Fruit fly (Drosophila melanogaster) whole organism, embryonic: ENCODE measurements around the gene kis.

Source experiments
- Abd-B ChIP-seq: fragments of 200-800 bp; sonication (Bioruptor generic); optimal IDR thresholded peaks from 2 replicates; lab custom pipeline; 2018; ENCODE audit warnings: missing biosample characterization, mild to moderate bottlenecking, missing genetic modification characterization, moderate library complexity
- Aef1 ChIP-seq: fragments of 200-800 bp; sonication (Bioruptor generic); IDR thresholded peaks from 3 replicates; pipeline ENCODE4 v1.3.6; 2022; ENCODE audit warnings: missing biosample characterization, missing genetic modification characterization
- Bdp1 ChIP-seq: fragments of 200-800 bp; sonication (Bioruptor generic); optimal IDR thresholded peaks from 3 replicates; lab custom pipeline; 2016; ENCODE audit warnings: missing biosample characterization, missing genetic modification characterization
- CG10959 ChIP-seq: fragments of 200-800 bp; sonication (Bioruptor generic); IDR thresholded peaks from 2 replicates; pipeline ENCODE4 v1.3.6; 2022; ENCODE audit warnings: missing biosample characterization, missing genetic modification characterization
- CG11504 ChIP-seq: fragments of 200-800 bp; sonication (Bioruptor generic); optimal IDR thresholded peaks from 3 replicates; lab custom pipeline; 2019; ENCODE audit warnings: missing biosample characterization, mild to moderate bottlenecking, missing genetic modification characterization, moderate library complexity
- CG12155 ChIP-seq: fragments of 200-800 bp; sonication (Bioruptor generic); optimal IDR thresholded peaks from 3 replicates; lab custom pipeline; 2016; ENCODE audit warnings: missing biosample characterization, missing genetic modification characterization
- CG12391 ChIP-seq: fragments of 200-800 bp; sonication (Bioruptor generic); optimal IDR thresholded peaks from 3 replicates; lab custom pipeline; 2018; ENCODE audit warnings: missing biosample characterization, mild to moderate bottlenecking, missing genetic modification characterization, moderate library complexity
- CG13894 ChIP-seq: fragments of 200-800 bp; sonication (Bioruptor generic); optimal IDR thresholded peaks from 3 replicates; lab custom pipeline; 2018; ENCODE audit warnings: missing biosample characterization, mild to moderate bottlenecking, missing genetic modification characterization, moderate library complexity
- CG14441 ChIP-seq: fragments of 200-800 bp; sonication (Bioruptor generic); IDR thresholded peaks from 2 replicates; pipeline ENCODE4 v1.3.6; 2022; ENCODE audit warnings: missing biosample characterization, missing genetic modification characterization
- CG14667 ChIP-seq: fragments of 200-800 bp; sonication (Bioruptor generic); IDR thresholded peaks from 2 replicates; pipeline ENCODE4 v1.3.6; 2022; ENCODE audit warnings: missing biosample characterization, missing genetic modification characterization
- CG15601 ChIP-seq: fragments of 200-800 bp; sonication (Bioruptor generic); optimal IDR thresholded peaks from 3 replicates; lab custom pipeline; 2019; ENCODE audit warnings: missing biosample characterization, mild to moderate bottlenecking, missing genetic modification characterization, moderate library complexity
- CG1647 ChIP-seq: fragments of 200-800 bp; sonication (Bioruptor generic); optimal IDR thresholded peaks from 3 replicates; lab custom pipeline; 2016; ENCODE audit warnings: missing biosample characterization, missing genetic modification characterization
- CG30020 ChIP-seq: fragments of 200-800 bp; optimal IDR thresholded peaks from 2 replicates; lab custom pipeline; 2019; ENCODE audit warnings: missing biosample characterization, mild to moderate bottlenecking, missing genetic modification characterization, moderate library complexity
- CG32772 ChIP-seq: fragments of 200-800 bp; sonication (Bioruptor generic); IDR thresholded peaks from 2 replicates; pipeline ENCODE4 v1.3.6; 2022; ENCODE audit warnings: missing biosample characterization, missing genetic modification characterization
- CG3407 ChIP-seq: fragments of 200-800 bp; sonication (Bioruptor generic); optimal IDR thresholded peaks from 2 replicates; lab custom pipeline; 2018; ENCODE audit warnings: missing biosample characterization, mild to moderate bottlenecking, missing genetic modification characterization
- CG6654 ChIP-seq: fragments of 200-800 bp; sonication (Bioruptor generic); optimal IDR thresholded peaks from 2 replicates; lab custom pipeline; 2017; ENCODE audit warnings: missing biosample characterization, mild to moderate bottlenecking, missing genetic modification characterization
- CG6689 ChIP-seq: fragments of 200-800 bp; sonication (Bioruptor generic); IDR thresholded peaks from 2 replicates; pipeline ENCODE4 v1.3.6; 2022; ENCODE audit warnings: missing biosample characterization, missing genetic modification characterization
- CG7556 ChIP-seq: fragments of 200-800 bp; sonication (Bioruptor generic); optimal IDR thresholded peaks from 2 replicates; lab custom pipeline; 2017; ENCODE audit warnings: missing biosample characterization, mild to moderate bottlenecking, missing genetic modification characterization
- CG7987 ChIP-seq: fragments of 200-800 bp; sonication (Bioruptor generic); optimal IDR thresholded peaks from 2 replicates; lab custom pipeline; 2018; ENCODE audit warnings: missing biosample characterization, mild to moderate bottlenecking, missing genetic modification characterization, moderate library complexity
- CG8388 ChIP-seq: fragments of 200-800 bp; sonication (Bioruptor generic); optimal IDR thresholded peaks from 2 replicates; lab custom pipeline; 2019; ENCODE audit warnings: missing biosample characterization, mild to moderate bottlenecking, missing genetic modification characterization, moderate library complexity
- CG9932 ChIP-seq: fragments of 200-800 bp; sonication (Bioruptor generic); IDR thresholded peaks from 2 replicates; pipeline ENCODE4 v1.3.6; 2022; ENCODE audit warnings: missing biosample characterization, missing genetic modification characterization
- D19A ChIP-seq: fragments of 200-800 bp; optimal IDR thresholded peaks from 3 replicates; lab custom pipeline; 2019; ENCODE audit warnings: missing biosample characterization, mild to moderate bottlenecking, missing genetic modification characterization, moderate library complexity
- Doc2 ChIP-seq: fragments of 200-800 bp; sonication (Bioruptor generic); IDR thresholded peaks from 2 replicates; pipeline ENCODE4 v1.3.6; 2022; ENCODE audit warnings: missing biosample characterization, missing genetic modification characterization
- Doc3 ChIP-seq: fragments of 200-800 bp; sonication (Bioruptor generic); IDR thresholded peaks from 3 replicates; pipeline ENCODE4 v1.3.6; 2022; ENCODE audit warnings: missing biosample characterization, missing genetic modification characterization; ENCODE audit not compliant: partially characterized antibody
- Dp ChIP-seq: fragments of 200-800 bp; sonication (Bioruptor generic); optimal IDR thresholded peaks from 2 replicates; lab custom pipeline; 2018; ENCODE audit warnings: missing biosample characterization, mild to moderate bottlenecking, missing genetic modification characterization, moderate library complexity
- Fer2 ChIP-seq: fragments of 200-800 bp; sonication (Bioruptor generic); optimal IDR thresholded peaks from 2 replicates; lab custom pipeline; 2018; ENCODE audit warnings: missing biosample characterization, mild to moderate bottlenecking, missing genetic modification characterization, moderate library complexity
- Gug ChIP-seq: fragments of 200-800 bp; sonication (Bioruptor generic); IDR thresholded peaks from 4 replicates; pipeline ENCODE4 v1.3.6; 2022; ENCODE audit warnings: missing biosample characterization, missing genetic modification characterization
- Max ChIP-seq: fragments of 200-800 bp; sonication (Bioruptor generic); optimal IDR thresholded peaks from 2 replicates; lab custom pipeline; 2016; ENCODE audit warnings: missing biosample characterization, mild to moderate bottlenecking, missing genetic modification characterization
- NC2β ChIP-seq: fragments of 200-800 bp; sonication (Bioruptor generic); optimal IDR thresholded peaks from 2 replicates; lab custom pipeline; 2016; ENCODE audit warnings: missing biosample characterization, missing genetic modification characterization
- NfI ChIP-seq: fragments of 200-800 bp; sonication (Bioruptor generic); optimal IDR thresholded peaks from 3 replicates; lab custom pipeline; 2018; ENCODE audit warnings: missing biosample characterization, mild to moderate bottlenecking, missing genetic modification characterization, moderate library complexity
- Ptx1 ChIP-seq: fragments of 200-800 bp; sonication (Bioruptor generic); IDR thresholded peaks from 2 replicates; pipeline ENCODE4 v1.3.6; 2022; ENCODE audit warnings: missing biosample characterization, missing genetic modification characterization
- ab ChIP-seq: fragments of 200-800 bp; sonication (Bioruptor generic); optimal IDR thresholded peaks from 2 replicates; lab custom pipeline; 2016; ENCODE audit warnings: missing biosample characterization, missing genetic modification characterization
- ara ChIP-seq: fragments of 200-800 bp; sonication (Bioruptor generic); IDR thresholded peaks from 2 replicates; pipeline ENCODE4 v1.3.6; 2022; ENCODE audit warnings: missing biosample characterization, missing genetic modification characterization
- cad ChIP-seq: fragments of >200 bp; optimal IDR thresholded peaks from 2 replicates; lab custom pipeline; 2017; ENCODE audit warnings: missing biosample characterization, missing genetic modification characterization
- dmrt11E ChIP-seq: fragments of 200-800 bp; sonication (Bioruptor generic); optimal IDR thresholded peaks from 3 replicates; lab custom pipeline; 2018; ENCODE audit warnings: missing biosample characterization, mild to moderate bottlenecking, missing genetic modification characterization, moderate library complexity
- ems ChIP-seq: fragments of 200-800 bp; sonication (Bioruptor generic); optimal IDR thresholded peaks from 3 replicates; lab custom pipeline; 2016; ENCODE audit warnings: missing biosample characterization, missing genetic modification characterization
- eyg ChIP-seq: fragments of 200-800 bp; sonication (Bioruptor generic); optimal IDR thresholded peaks from 3 replicates; lab custom pipeline; 2016; ENCODE audit warnings: missing biosample characterization, missing genetic modification characterization
- grn ChIP-seq: fragments of 200-800 bp; sonication (Bioruptor generic); optimal IDR thresholded peaks from 3 replicates; lab custom pipeline; 2017; ENCODE audit warnings: missing biosample characterization, missing genetic modification characterization
- gsb ChIP-seq: fragments of 200-800 bp; sonication (Bioruptor generic); IDR thresholded peaks from 2 replicates; pipeline ENCODE4 v1.3.6; 2022; ENCODE audit warnings: missing biosample characterization, missing genetic modification characterization
- jing ChIP-seq: fragments of 200-800 bp; sonication (Bioruptor generic); optimal IDR thresholded peaks from 2 replicates; lab custom pipeline; 2018; ENCODE audit warnings: missing biosample characterization, mild to moderate bottlenecking, missing genetic modification characterization
- kni ChIP-seq: fragments of 200-800 bp; sonication (Bioruptor generic); optimal IDR thresholded peaks from 3 replicates; lab custom pipeline; 2017; ENCODE audit warnings: mild to moderate bottlenecking, missing biosample characterization, missing genetic modification reagents, missing genetic modification characterization
- knrl ChIP-seq: fragments of 200-800 bp; sonication (Bioruptor generic); IDR thresholded peaks from 3 replicates; pipeline ENCODE4 v1.3.6; 2022; ENCODE audit warnings: missing biosample characterization, missing genetic modification characterization; ENCODE audit not compliant: partially characterized antibody
- mld ChIP-seq: fragments of 200-800 bp; sonication (Bioruptor generic); IDR thresholded peaks from 3 replicates; pipeline ENCODE4 v1.3.6; 2022; ENCODE audit warnings: missing biosample characterization, missing genetic modification characterization; ENCODE audit not compliant: partially characterized antibody
- odd ChIP-seq: fragments of 200-800 bp; sonication (Bioruptor generic); optimal IDR thresholded peaks from 2 replicates; lab custom pipeline; 2017; ENCODE audit warnings: missing biosample characterization, mild to moderate bottlenecking, missing genetic modification characterization
- pho ChIP-seq: fragments of 200-800 bp; sonication (Bioruptor generic); optimal IDR thresholded peaks from 2 replicates; lab custom pipeline; 2016; ENCODE audit warnings: missing biosample characterization, missing genetic modification characterization
- psq ChIP-seq: fragments of 200-800 bp; sonication (Bioruptor generic); optimal IDR thresholded peaks from 2 replicates; lab custom pipeline; 2017; ENCODE audit warnings: missing biosample characterization, missing genetic modification characterization
- sc ChIP-seq, 3 experiments: fragments of >200 bp in 2 of 3; fragments of 200-800 bp in 1 of 3; sonication (Bioruptor generic) in 1 of 3; optimal IDR thresholded peaks; 2 replicates in 2 of 3; 3 replicates in 1 of 3; lab custom pipeline; 2017; ENCODE audit warnings: mild to moderate bottlenecking in 1 of 3, missing biosample characterization in 1 of 3, missing genetic modification characterization in 1 of 3, missing genetic modification reagents in 1 of 3
- slou ChIP-seq: fragments of 200-800 bp; sonication (Bioruptor generic); optimal IDR thresholded peaks from 3 replicates; lab custom pipeline; 2016; ENCODE audit warnings: missing biosample characterization, missing genetic modification characterization
- twi ChIP-seq: fragments of 200-800 bp; optimal IDR thresholded peaks from 2 replicates; lab custom pipeline; 2019; ENCODE audit warnings: missing biosample characterization, mild to moderate bottlenecking, missing genetic modification characterization, moderate library complexity
- wek ChIP-seq: fragments of 200-800 bp; sonication (Bioruptor generic); optimal IDR thresholded peaks from 3 replicates; lab custom pipeline; 2018; ENCODE audit warnings: missing biosample characterization, mild to moderate bottlenecking, missing genetic modification characterization, moderate library complexity

The kis gene

dm6 chr2L:283071-283482, 32.5 kb upstream of the kis start, which contains the start of gene CG11601 (continued):
- TF ChIP-seq CG32772 (0 out of 2 replicates have a peak, but pooled peaks have one; percentile 22), Ptx1 (peak; percentile 50), gsb (GFP tag; lab: Robert Waterston, UW) (no peak), Bdp1 (no peak), CG12391 (peak; percentile 36), sc (optimal IDR thresholded peaks at IDR 0.05; lab: Kevin White, UChicago) (no peak), sc (GFP tag; optimal IDR thresholded peaks at IDR 0.05; lab: Kevin White, UChicago) (no peak), Max (no peak), CG9932 (GFP tag; lab: Robert Waterston, UW) (peak; percentile 49), CG11504 (tag; lab: Kevin White, UChicago) (peak; percentile 29), CG1647 (no peak), knrl (GFP tag; lab: Robert Waterston, UW) (peak; percentile 57; the same call in 2 of the 3 replicates), ab (GFP tag; lab: Kevin White, UChicago) (no peak), Dp (peak; percentile 61), mld (no peak), twi (tag; lab: Kevin White, UChicago) (no peak), ara (0 out of 2 replicates have a peak, but pooled peaks have one; percentile 5), CG14667 (no peak), odd (GFP tag; lab: Kevin White, UChicago) (no peak), CG15601 (peak; percentile 16), CG7987 (GFP tag; lab: Kevin White, UChicago) (no peak), Gug (GFP tag; lab: Robert Waterston, UW) (peak; percentile 21; the same call in 1 of the 4 replicates), CG3407 (no peak), wek (GFP tag; lab: Kevin White, UChicago) (no peak), ems (GFP tag; lab: Kevin White, UChicago) (no peak), grn (no peak), slou (GFP tag; lab: Kevin White, UChicago) (no peak), psq (peak; percentile 44), CG10959 (no peak), CG8388 (GFP tag; lab: Kevin White, UChicago) (no peak), NC2β (GFP tag; lab: Kevin White, UChicago) (peak; percentile 37), CG6689 (GFP tag; lab: Robert Waterston, UW) (peak; percentile 40), CG6654 (GFP tag; lab: Kevin White, UChicago) (no peak), jing (GFP tag; lab: Kevin White, UChicago) (no peak), CG12155 (GFP tag; lab: Kevin White, UChicago) (no peak), NfI (GFP tag; lab: Kevin White, UChicago) (peak; percentile 28), cad (GFP tag; lab: Kevin White, UChicago) (no peak), Doc3 (GFP tag; lab: Robert Waterston, UW) (no peak), dmrt11E (tag; lab: Kevin White, UChicago) (peak; percentile 1), kni (peak; percentile 24), Abd-B (GFP tag; lab: Kevin White, UChicago) (peak; percentile 44), D19A (tag; lab: Kevin White, UChicago) (no peak), CG14441 (GFP tag; lab: Robert Waterston, UW) (0 out of 2 replicates have a peak, but pooled peaks have one; percentile 26), Aef1 (GFP tag; lab: Robert Waterston, UW) (0 out of 3 replicates have a peak, but pooled peaks have one; percentile 20), Fer2 (no peak), CG13894 (tag; lab: Kevin White, UChicago) (peak; percentile 56), pho (GFP tag; lab: Kevin White, UChicago) (peak; percentile 59), Doc2 (GFP tag; lab: Robert Waterston, UW) (0 out of 2 replicates have a peak, but pooled peaks have one; percentile 25), CG7556 (GFP tag; lab: Kevin White, UChicago) (no peak), CG30020 (tag; lab: Kevin White, UChicago) (peak; percentile 15), eyg (GFP tag; lab: Kevin White, UChicago) (no peak)
